Fruit fly (Drosophila melanogaster) whole organism, embryonic: Measurements from ENCODE around the gene Pp2A-29B.
A peak's percentile ranks its signal among the peaks of the same experiment; 100 is the strongest.

Experiments used
- ATbp ChIP-seq: fragments of 200-800 bp; sonication (Bioruptor generic); optimal IDR thresholded peaks from 2 replicates; lab custom pipeline; 2017; ENCODE audit warnings: missing biosample characterization, mild to moderate bottlenecking, missing genetic modification characterization, missing genetic modification reagents
- CG11696 ChIP-seq: fragments of 200-800 bp; sonication (Bioruptor generic); IDR thresholded peaks from 2 replicates; pipeline ENCODE4 v1.3.6; 2022; ENCODE audit warnings: missing biosample characterization, missing genetic modification characterization
- CG14965 ChIP-seq: fragments of 200-800 bp; sonication (Bioruptor generic); optimal IDR thresholded peaks from 2 replicates; lab custom pipeline; 2016; ENCODE audit warnings: missing biosample characterization, missing genetic modification characterization, borderline replicate concordance
- CG15073 ChIP-seq: fragments of 200-800 bp; sonication (Bioruptor generic); optimal IDR thresholded peaks from 2 replicates; lab custom pipeline; 2016; ENCODE audit warnings: missing biosample characterization, missing genetic modification characterization
- CG15601 ChIP-seq: fragments of 200-800 bp; sonication (Bioruptor generic); optimal IDR thresholded peaks from 3 replicates; lab custom pipeline; 2019; ENCODE audit warnings: missing biosample characterization, mild to moderate bottlenecking, missing genetic modification characterization, moderate library complexity
- CG16815 ChIP-seq: fragments of 200-800 bp; sonication (Bioruptor generic); optimal IDR thresholded peaks from 3 replicates; lab custom pipeline; 2017; ENCODE audit warnings: missing biosample characterization, mild to moderate bottlenecking, missing genetic modification characterization
- CG17912 ChIP-seq: fragments of 200-800 bp; sonication (Bioruptor generic); optimal IDR thresholded peaks from 2 replicates; lab custom pipeline; 2018; ENCODE audit warnings: missing biosample characterization, mild to moderate bottlenecking, missing genetic modification characterization
- CG1832 ChIP-seq: fragments of 200-800 bp; sonication (Bioruptor generic); optimal IDR thresholded peaks from 2 replicates; lab custom pipeline; 2017; ENCODE audit warnings: missing biosample characterization, mild to moderate bottlenecking, missing genetic modification characterization, inconsistent platforms
- CG2120 ChIP-seq: fragments of 200-800 bp; sonication (Bioruptor generic); optimal IDR thresholded peaks from 3 replicates; lab custom pipeline; 2016; ENCODE audit warnings: missing biosample characterization, missing genetic modification characterization
- CG30020 ChIP-seq: fragments of 200-800 bp; optimal IDR thresholded peaks from 2 replicates; lab custom pipeline; 2019; ENCODE audit warnings: missing biosample characterization, mild to moderate bottlenecking, missing genetic modification characterization, moderate library complexity
- CG30403 ChIP-seq: fragments of 200-800 bp; sonication (Bioruptor generic); optimal IDR thresholded peaks from 3 replicates; lab custom pipeline; 2016; ENCODE audit warnings: missing biosample characterization, missing genetic modification characterization
- CG3163 ChIP-seq: fragments of 200-800 bp; sonication (Bioruptor generic); optimal IDR thresholded peaks from 3 replicates; lab custom pipeline; 2016; ENCODE audit warnings: missing biosample characterization, missing genetic modification characterization
- CG34376 ChIP-seq: fragments of 200-800 bp; sonication (Bioruptor generic); optimal IDR thresholded peaks from 2 replicates; lab custom pipeline; 2018; ENCODE audit warnings: missing biosample characterization, mild to moderate bottlenecking, missing genetic modification characterization
- CG4820 ChIP-seq: fragments of 200-800 bp; sonication (Bioruptor generic); optimal IDR thresholded peaks from 3 replicates; lab custom pipeline; 2016; ENCODE audit warnings: missing biosample characterization, missing genetic modification characterization
- CG6272 ChIP-seq: fragments of 200-800 bp; sonication (Bioruptor generic); IDR thresholded peaks from 2 replicates; pipeline ENCODE4 v1.3.6; 2022; ENCODE audit warnings: missing biosample characterization, missing genetic modification characterization
- CG6765 ChIP-seq: fragments of 200-800 bp; sonication (Bioruptor generic); optimal IDR thresholded peaks from 3 replicates; lab custom pipeline; 2017; ENCODE audit warnings: missing biosample characterization, mild to moderate bottlenecking, missing genetic modification characterization
- CG6854 ChIP-seq: fragments of 200-800 bp; sonication (Bioruptor generic); optimal IDR thresholded peaks from 3 replicates; lab custom pipeline; 2017; ENCODE audit warnings: missing biosample characterization, mild to moderate bottlenecking, missing genetic modification characterization
- CG8359 ChIP-seq: fragments of 200-800 bp; sonication (Bioruptor generic); optimal IDR thresholded peaks from 2 replicates; lab custom pipeline; 2017; ENCODE audit warnings: missing biosample characterization, mild to moderate bottlenecking, missing genetic modification characterization, borderline replicate concordance
- CG8944 ChIP-seq: fragments of 200-800 bp; sonication (Bioruptor generic); optimal IDR thresholded peaks from 3 replicates; lab custom pipeline; 2016; ENCODE audit warnings: missing biosample characterization, missing genetic modification characterization
- Dip2 ChIP-seq: fragments of 200-800 bp; sonication (Bioruptor generic); IDR thresholded peaks from 2 replicates; pipeline ENCODE4 v1.3.6; 2022; ENCODE audit warnings: missing biosample characterization, missing genetic modification characterization
- Drgx ChIP-seq: fragments of 200-800 bp; sonication (Bioruptor generic); IDR thresholded peaks from 2 replicates; pipeline ENCODE4 v1.3.6; 2022; ENCODE audit warnings: missing biosample characterization, missing genetic modification characterization
- Eip74EF ChIP-seq, 2 experiments: fragments of 200-800 bp in 1 of 2; fragments of >200 bp in 1 of 2; sonication (Bioruptor generic) in 1 of 2; optimal IDR thresholded peaks; 2 replicates each; lab custom pipeline; 2017 to 2019; ENCODE audit warnings: missing biosample characterization in 2 of 2, missing genetic modification characterization in 2 of 2, mild to moderate bottlenecking in 1 of 2, moderate library complexity in 1 of 2
- Hr39 ChIP-seq: fragments of >200 bp; optimal IDR thresholded peaks from 2 replicates; lab custom pipeline; 2017
- Kr ChIP-seq: fragments of 200-800 bp; sonication (Bioruptor generic); optimal IDR thresholded peaks from 2 replicates; lab custom pipeline; 2017; ENCODE audit warnings: missing biosample characterization, mild to moderate bottlenecking, missing genetic modification characterization
- Lhr ChIP-seq: fragments of 200-800 bp; sonication (Bioruptor generic); optimal IDR thresholded peaks from 3 replicates; lab custom pipeline; 2017; ENCODE audit warnings: mild to moderate bottlenecking, missing biosample characterization, missing genetic modification reagents, missing genetic modification characterization
- Nf-YA ChIP-seq: fragments of 200-800 bp; sonication (Bioruptor generic); IDR thresholded peaks from 2 replicates; pipeline ENCODE4 v1.3.6; 2022; ENCODE audit warnings: missing biosample characterization, missing genetic modification characterization
- Opbp ChIP-seq: fragments of 200-800 bp; sonication (Bioruptor generic); IDR thresholded peaks from 3 replicates; pipeline ENCODE4 v1.3.6; 2022; ENCODE audit warnings: missing biosample characterization, missing genetic modification characterization; ENCODE audit not compliant: partially characterized antibody
- Optix ChIP-seq: fragments of 200-800 bp; sonication (Bioruptor generic); IDR thresholded peaks from 3 replicates; pipeline ENCODE4 v1.3.6; 2022; ENCODE audit warnings: missing biosample characterization, missing genetic modification characterization
- Sox102F ChIP-seq: fragments of 200-800 bp; sonication (Bioruptor generic); optimal IDR thresholded peaks from 2 replicates; lab custom pipeline; 2018; ENCODE audit warnings: missing biosample characterization, mild to moderate bottlenecking, missing genetic modification characterization, moderate library complexity
- Trl ChIP-seq, 3 experiments: fragments of >200 bp in 2 of 3; fragments of 200-800 bp in 1 of 3; sonication (Bioruptor generic) in 1 of 3; optimal IDR thresholded peaks; 2 replicates in 1 of 3; 3 replicates in 2 of 3; lab custom pipeline; 2016 to 2017; ENCODE audit warnings: missing biosample characterization in 1 of 3, missing genetic modification characterization in 1 of 3
- Xrp1 ChIP-seq: fragments of 200-800 bp; sonication (Bioruptor generic); IDR thresholded peaks from 2 replicates; pipeline ENCODE4 v1.3.6; 2022; ENCODE audit warnings: missing biosample characterization, missing genetic modification characterization
- al ChIP-seq: fragments of 200-800 bp; sonication (Bioruptor generic); IDR thresholded peaks from 2 replicates; pipeline ENCODE4 v1.3.6; 2022; ENCODE audit warnings: missing biosample characterization, missing genetic modification characterization
- amos ChIP-seq: fragments of 200-800 bp; sonication (Bioruptor generic); IDR thresholded peaks from 2 replicates; pipeline ENCODE4 v1.3.6; 2022; ENCODE audit warnings: missing biosample characterization, missing genetic modification characterization; ENCODE audit not compliant: partially characterized antibody
- ap ChIP-seq: fragments of 200-800 bp; sonication (Bioruptor generic); IDR thresholded peaks from 2 replicates; pipeline ENCODE4 v1.3.6; 2022; ENCODE audit warnings: missing biosample characterization, missing genetic modification characterization
- br ChIP-seq: fragments of >200 bp; optimal IDR thresholded peaks from 2 replicates; lab custom pipeline; 2017
- btn ChIP-seq: fragments of 200-800 bp; sonication (Bioruptor generic); optimal IDR thresholded peaks from 2 replicates; lab custom pipeline; 2016; ENCODE audit warnings: missing biosample characterization, missing genetic modification characterization
- cas ChIP-seq: fragments of 200-800 bp; sonication (Bioruptor generic); IDR thresholded peaks from 2 replicates; pipeline ENCODE4 v1.3.6; 2022; ENCODE audit warnings: missing biosample characterization, missing genetic modification characterization
- caup ChIP-seq: fragments of 200-800 bp; sonication (Bioruptor generic); optimal IDR thresholded peaks from 3 replicates; lab custom pipeline; 2017; ENCODE audit warnings: missing biosample characterization, mild to moderate bottlenecking, missing genetic modification characterization, moderate library complexity; ENCODE audit not compliant: severe bottlenecking
- grn ChIP-seq: fragments of 200-800 bp; sonication (Bioruptor generic); optimal IDR thresholded peaks from 3 replicates; lab custom pipeline; 2017; ENCODE audit warnings: missing biosample characterization, missing genetic modification characterization
- gsb-n ChIP-seq: fragments of 200-800 bp; sonication (Bioruptor generic); optimal IDR thresholded peaks from 3 replicates; lab custom pipeline; 2018; ENCODE audit warnings: missing biosample characterization, mild to moderate bottlenecking, missing genetic modification characterization
- kah ChIP-seq: fragments of 200-800 bp; sonication (Bioruptor generic); optimal IDR thresholded peaks from 2 replicates; lab custom pipeline; 2018; ENCODE audit warnings: missing biosample characterization, mild to moderate bottlenecking, missing genetic modification characterization
- kni ChIP-seq: fragments of 200-800 bp; sonication (Bioruptor generic); optimal IDR thresholded peaks from 3 replicates; lab custom pipeline; 2017; ENCODE audit warnings: mild to moderate bottlenecking, missing biosample characterization, missing genetic modification reagents, missing genetic modification characterization
- pb ChIP-seq: fragments of 200-800 bp; sonication (Bioruptor generic); optimal IDR thresholded peaks from 3 replicates; lab custom pipeline; 2016; ENCODE audit warnings: missing biosample characterization, missing genetic modification characterization
- sd ChIP-seq: fragments of 200-800 bp; sonication (Bioruptor generic); optimal IDR thresholded peaks from 3 replicates; lab custom pipeline; 2018; ENCODE audit warnings: missing biosample characterization, mild to moderate bottlenecking, missing genetic modification characterization, moderate library complexity
- stc ChIP-seq: fragments of 200-800 bp; sonication (Bioruptor generic); IDR thresholded peaks from 2 replicates; pipeline ENCODE4 v1.3.6; 2022; ENCODE audit warnings: missing biosample characterization, missing genetic modification characterization
- tio ChIP-seq: fragments of 200-800 bp; sonication (Bioruptor generic); optimal IDR thresholded peaks from 2 replicates; lab custom pipeline; 2017; ENCODE audit warnings: missing biosample characterization, missing genetic modification characterization, inconsistent platforms
- trem ChIP-seq: fragments of 200-800 bp; optimal IDR thresholded peaks from 3 replicates; lab custom pipeline; 2019; ENCODE audit warnings: missing biosample characterization, mild to moderate bottlenecking, missing genetic modification characterization, moderate library complexity
- wek ChIP-seq: fragments of 200-800 bp; sonication (Bioruptor generic); optimal IDR thresholded peaks from 3 replicates; lab custom pipeline; 2018; ENCODE audit warnings: missing biosample characterization, mild to moderate bottlenecking, missing genetic modification characterization, moderate library complexity

Pp2A-29B gene

dm6 chr2L:8365701-8366643 is at the start of gene Pp2A-29B (continued):
- TF ChIP-seq grn (GFP tag; lab: Kevin White, UChicago) (no peak), Kr (GFP tag; lab: Kevin White, UChicago) (no peak), Opbp (GFP tag; lab: Robert Waterston, UW) (peak; percentile 96), Trl (optimal IDR thresholded peaks at IDR 0.05; lab: Kevin White, UChicago) (no peak), Trl (GFP tag; optimal IDR thresholded peaks at IDR 0.05; lab: Kevin White, UChicago) (peak; percentile 3), trem (tag; lab: Kevin White, UChicago) (peak; percentile 80), amos (peak; percentile 98), wek (GFP tag; lab: Kevin White, UChicago) (no peak), tio (GFP tag; lab: Kevin White, UChicago) (peak; percentile 12), Lhr (GFP tag; lab: Kevin White, UChicago) (peak; percentile 44), Xrp1 (no peak), CG34376 (GFP tag; lab: Kevin White, UChicago) (peak; percentile 21), Optix (no peak), CG8359 (GFP tag; lab: Kevin White, UChicago) (no peak), br (lab: Kevin White, UChicago) (no peak), CG15073 (GFP tag; lab: Kevin White, UChicago) (no peak), CG30403 (GFP tag; lab: Kevin White, UChicago) (peak; percentile 19), ap (GFP tag; lab: Robert Waterston, UW) (no peak), CG4820 (GFP tag; lab: Kevin White, UChicago) (no peak), cas (GFP tag; lab: Robert Waterston, UW) (no peak), kni (GFP tag; lab: Kevin White, UChicago) (peak; percentile 55), CG6854 (GFP tag; lab: Kevin White, UChicago) (no peak), CG8944 (GFP tag; lab: Kevin White, UChicago) (no peak), sd (peak; percentile 92), kah (no peak), Sox102F (GFP tag; lab: Kevin White, UChicago) (no peak), al (GFP tag; lab: Robert Waterston, UW) (no peak), CG16815 (no peak), CG6272 (GFP tag; lab: Robert Waterston, UW) (peak; percentile 38; the same call in 1 of the 2 replicates), CG2120 (peak; percentile 19), CG3163 (no peak), Hr39 (no peak), Nf-YA (GFP tag; lab: Robert Waterston, UW) (no peak), CG14965 (GFP tag; lab: Kevin White, UChicago) (no peak)

dm6 chr2L:8319858-8320525 is 45.8 kb upstream of the Pp2A-29B start, which contains the start of the genes mtsh and strat:
mtsh (minus strand) TSS chr2L:8319908.
strat (plus strand) TSS chr2L:8320328.
- peak; percentile 18 for TF ChIP-seq CG30020
- TF ChIP-seq CG15601 = peak; percentile 75
- TF ChIP-seq gsb-n (tag; lab: Kevin White, UChicago) = peak; percentile 23
- peak in 1 of 2 experiments; percentile 1 for TF ChIP-seq Eip74EF (GFP tag; optimal IDR thresholded peaks at IDR 0.05; lab: Kevin White, UChicago)
- TF ChIP-seq Dip2 = no peak
- TF ChIP-seq CG1832 (GFP tag; lab: Kevin White, UChicago) = no peak
- no peak for TF ChIP-seq Drgx (GFP tag; lab: Robert Waterston, UW)
- TF ChIP-seq kah = peak; percentile 26
- TF ChIP-seq btn (GFP tag; lab: Kevin White, UChicago) = no peak
- peak; percentile 59; the same call in 1 of the 2 replicates for TF ChIP-seq stc (GFP tag; lab: Robert Waterston, UW)
- TF ChIP-seq ATbp (GFP tag; lab: Kevin White, UChicago) = peak; percentile 33
- 0 out of 2 replicates have a peak, but pooled peaks have one; percentile 37 for TF ChIP-seq CG11696 (GFP tag; lab: Robert Waterston, UW)
- TF ChIP-seq CG6765 (GFP tag; lab: Kevin White, UChicago) = peak; percentile 81
- peak; percentile 37 for TF ChIP-seq pb
- no peak for TF ChIP-seq CG17912 (GFP tag; lab: Kevin White, UChicago)
- TF ChIP-seq caup (GFP tag; lab: Kevin White, UChicago) = peak; percentile 86
